Worm (Caenorhabditis elegans) whole organism, early embryonic: ENCODE data around the gene C29H12.6.

Source experiments
- B0310.2 ChIP-seq: sonication (generic microtip); optimal IDR thresholded peaks from 2 replicates; lab custom pipeline; 2016; ENCODE audit warnings: mild to moderate bottlenecking, missing genetic modification characterization, missing compliant biosample characterization
- F13C5.2 ChIP-seq: sonication (generic microtip); optimal IDR thresholded peaks from 2 replicates; lab custom pipeline; 2017; ENCODE audit warnings: mild to moderate bottlenecking, missing genetic modification characterization, inconsistent platforms, missing compliant biosample characterization
- aly-1 ChIP-seq: sonication (generic microtip); optimal IDR thresholded peaks from 2 replicates; lab custom pipeline; 2016; ENCODE audit warnings: missing genetic modification characterization, missing compliant biosample characterization
- ama-1 ChIP-seq: fragments of 150-350 bp; optimal IDR thresholded peaks from 2 replicates; lab custom pipeline; 2014
- ceh-13 ChIP-seq: fragments of 200-800 bp; sonication (Bioruptor generic); optimal IDR thresholded peaks from 2 replicates; lab custom pipeline; 2018; ENCODE audit warnings: mild to moderate bottlenecking, missing genetic modification characterization, missing compliant biosample characterization
- flt-1 ChIP-seq: fragments of 200-800 bp; sonication (Bioruptor generic); IDR thresholded peaks from 2 replicates; pipeline ENCODE4 v1.3.6; 2022; ENCODE audit warnings: missing genetic modification characterization, missing compliant biosample characterization
- hmbx-1 ChIP-seq: sonication (generic microtip); optimal IDR thresholded peaks from 2 replicates; lab custom pipeline; 2016; ENCODE audit warnings: mild to moderate bottlenecking, missing genetic modification characterization, missing compliant biosample characterization
- scrt-1 ChIP-seq: fragments of 200-800 bp; sonication (Bioruptor generic); IDR thresholded peaks from 2 replicates; pipeline ENCODE4 v1.3.6; 2022; ENCODE audit warnings: missing genetic modification characterization, missing compliant biosample characterization
- sea-1 ChIP-seq: fragments of 200-800 bp; sonication (Bioruptor generic); conservative IDR thresholded peaks from 2 replicates; pipeline ENCODE4 v1.3.6; 2022; ENCODE audit warnings: missing genetic modification characterization, missing compliant biosample characterization
- tbx-11 ChIP-seq: fragments of 200-800 bp; sonication (Bioruptor generic); IDR thresholded peaks from 2 replicates; pipeline ENCODE4 v1.3.6; 2022; ENCODE audit warnings: missing genetic modification characterization, missing compliant biosample characterization
- tra-4 ChIP-seq: sonication (generic microtip); optimal IDR thresholded peaks from 2 replicates; lab custom pipeline; 2017; ENCODE audit warnings: missing genetic modification characterization, missing compliant biosample characterization

DNA sequence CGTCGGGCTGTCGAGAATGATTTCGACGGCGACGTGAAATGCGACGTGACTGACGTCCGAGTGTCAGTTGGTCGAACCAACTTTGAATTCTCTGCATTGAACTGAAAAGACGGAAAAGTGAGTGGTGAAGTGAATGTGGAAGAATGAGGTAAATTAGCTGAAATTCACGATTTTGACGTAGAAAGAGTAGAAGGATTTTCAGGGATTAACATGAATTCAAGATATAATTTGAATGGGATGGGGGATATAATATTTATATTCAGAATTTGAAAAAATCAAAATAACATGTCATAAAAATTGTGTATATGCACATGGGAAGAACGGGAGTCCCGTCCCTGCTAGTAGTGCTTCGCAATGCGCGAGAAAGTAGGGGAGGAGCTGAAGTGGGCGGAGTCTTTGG is at the start of gene C29H12.6:
- TF ChIP-seq tra-4 (tag; lab: Kevin White, UChicago) (no peak), ceh-13 (GFP tag; lab: Kevin White, UChicago) (no peak), tbx-11 (GFP tag; lab: Robert Waterston, UW) (no peak), scrt-1 (no peak), flt-1 (no peak), ama-1 (lab: Kevin White, UChicago) (no peak), B0310.2 (no peak), aly-1 (tag; lab: Kevin White, UChicago) (no peak), F13C5.2 (tag; lab: Kevin White, UChicago) (no peak), sea-1 (no peak), hmbx-1 (tag; lab: Kevin White, UChicago) (no peak)
